Worm (Caenorhabditis elegans): Measurements from ENCODE around the gene srh-125.

srh-125 gene

DNA sequence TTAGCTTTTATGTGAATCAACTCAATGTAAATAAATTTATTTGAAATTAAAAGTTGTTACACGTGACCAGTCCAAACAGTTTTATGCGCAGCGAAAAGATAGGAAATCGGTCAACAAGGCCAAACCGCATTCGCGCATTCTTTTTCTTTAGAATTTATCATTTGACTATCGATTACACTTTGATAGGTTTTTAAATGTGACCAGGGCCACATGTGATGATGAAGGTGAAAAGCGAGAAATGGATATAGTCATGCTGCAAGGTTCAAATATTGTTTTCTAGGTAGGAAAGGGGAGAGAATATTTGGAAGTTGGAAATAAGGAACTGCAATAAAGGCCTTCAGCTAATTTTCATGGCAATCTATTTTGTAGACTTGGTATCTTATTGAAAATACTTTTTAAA, 39.8 kb downstream of the srh-125 start (continued):
- TF ChIP-seq ztf-22 (GFP tag; optimal IDR thresholded peaks at IDR 0.05) (no peak), T07F8.4 (tag; optimal IDR thresholded peaks at IDR 0.05) (no peak), ceh-27 (GFP tag; optimal IDR thresholded peaks at IDR 0.05) (no peak), Y95B8A.8 (GFP tag; IDR thresholded peaks at IDR 0.05) (no peak), mcd-1 (GFP tag; IDR thresholded peaks at IDR 0.05) (no peak), bed-2 (GFP tag; IDR thresholded peaks at IDR 0.05) (no peak), D2030.7 (GFP tag; IDR thresholded peaks at IDR 0.05) (no peak), lin-35 (GFP tag; optimal IDR thresholded peaks at IDR 0.05) (no peak), pha-4 (tag; optimal IDR thresholded peaks at IDR 0.05) (no peak), aptf-2 (GFP tag; conservative IDR thresholded peaks at IDR 0.05) (no peak), lin-40 (tag; optimal IDR thresholded peaks at IDR 0.05) (no peak), athp-1 (tag; optimal IDR thresholded peaks at IDR 0.05) (no peak), zfh-2 (GFP tag; conservative IDR thresholded peaks at IDR 0.05) (no peak), madf-10 (tag; optimal IDR thresholded peaks at IDR 0.05) (no peak), nhr-80 (tag; optimal IDR thresholded peaks at IDR 0.05) (no peak), ceh-100 (GFP tag; IDR thresholded peaks at IDR 0.05) (no peak), B0261.1 (tag; optimal IDR thresholded peaks at IDR 0.05) (no peak)

DNA sequence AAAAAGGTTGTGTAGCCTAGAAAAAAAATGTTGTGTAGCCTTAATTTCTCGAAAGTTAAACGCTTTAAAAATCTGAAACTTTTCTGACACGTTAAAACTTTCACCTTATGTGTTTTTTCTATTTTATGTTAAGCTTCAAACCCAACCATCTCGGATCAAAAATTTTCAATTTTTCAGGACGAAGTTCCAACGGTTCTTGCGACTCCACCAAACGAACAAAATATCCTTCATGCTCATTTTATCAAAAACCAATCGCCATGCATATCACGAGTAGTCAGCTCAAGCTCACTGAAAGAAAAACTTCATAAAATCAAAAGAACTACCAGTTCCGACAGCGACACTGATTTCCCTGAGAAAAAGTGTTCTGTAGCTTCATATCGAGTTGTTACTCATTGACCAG, 40.2 kb downstream of the srh-125 start:
- TF ChIP-seq Y53G8AR.9 (GFP tag; conservative IDR thresholded peaks at IDR 0.05) (0 out of 2 replicates have a peak, but pooled peaks have one; percentile 25), sea-2 (GFP tag; IDR thresholded peaks at IDR 0.05) (no peak), C17E4.6 (GFP tag; IDR thresholded peaks at IDR 0.05) (no peak)

DNA sequence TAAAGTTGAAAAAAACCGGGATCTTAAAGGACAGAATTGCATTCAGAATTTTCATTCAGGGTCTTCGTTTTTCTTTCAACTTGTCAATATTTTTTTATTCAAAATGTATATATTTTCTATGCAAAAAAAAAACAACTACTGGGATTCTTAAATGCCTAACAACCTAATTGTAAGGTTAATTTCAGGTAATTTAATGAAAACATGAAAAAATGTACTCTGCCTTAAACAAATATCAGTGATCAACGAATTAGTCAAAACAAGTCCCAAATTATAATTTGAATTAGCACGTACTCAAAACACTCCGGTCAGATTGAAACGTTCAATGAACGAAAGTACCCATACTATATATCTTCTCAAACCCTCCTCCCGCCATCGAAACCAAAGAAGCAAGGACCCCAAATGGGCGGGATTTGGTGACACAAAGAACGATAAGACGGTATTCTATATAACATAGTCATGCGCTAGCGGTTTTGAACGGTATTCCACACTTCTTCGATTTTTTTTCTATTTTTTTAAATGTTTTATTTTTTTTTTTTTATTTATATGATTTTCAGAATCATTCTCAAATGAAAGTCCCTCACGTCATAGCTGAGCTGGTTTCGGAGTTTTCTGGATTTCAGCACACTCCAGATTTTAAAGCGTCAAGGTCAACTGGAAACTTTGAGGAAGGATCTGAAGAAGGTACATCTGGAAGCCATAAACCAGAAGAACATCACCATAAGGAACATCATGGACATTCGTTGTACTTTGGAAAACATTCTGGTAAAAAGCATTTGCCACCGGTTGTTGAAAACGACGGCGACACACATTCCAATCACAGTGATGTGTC, 41.1 kb downstream of the srh-125 start, which contains the start of the genes ddo-2 and F25E5.8:
Gene ddo-2, minus strand, starts transcription at position 330 of the 829 bp plus-strand sequence.
Gene F25E5.8, plus strand, starts transcription at position 555 of the 829 bp plus-strand sequence.
- TF ChIP-seq nfyb-1 (GFP tag; IDR thresholded peaks at IDR 0.05) (0 out of 2 replicates have a peak, but pooled peaks have one; percentile 15), ztf-25 (GFP tag; IDR thresholded peaks at IDR 0.05) (no peak), ama-1 (optimal IDR thresholded peaks at IDR 0.05) (peak; percentile 71), ama-1 (GFP tag; optimal IDR thresholded peaks at IDR 0.05) (no peak), Y79H2A.3 (GFP tag; conservative IDR thresholded peaks at IDR 0.05) (no peak), lin-26 (GFP tag; IDR thresholded peaks at IDR 0.05) (0 out of 2 replicates have a peak, but pooled peaks have one; percentile 18)

DNA sequence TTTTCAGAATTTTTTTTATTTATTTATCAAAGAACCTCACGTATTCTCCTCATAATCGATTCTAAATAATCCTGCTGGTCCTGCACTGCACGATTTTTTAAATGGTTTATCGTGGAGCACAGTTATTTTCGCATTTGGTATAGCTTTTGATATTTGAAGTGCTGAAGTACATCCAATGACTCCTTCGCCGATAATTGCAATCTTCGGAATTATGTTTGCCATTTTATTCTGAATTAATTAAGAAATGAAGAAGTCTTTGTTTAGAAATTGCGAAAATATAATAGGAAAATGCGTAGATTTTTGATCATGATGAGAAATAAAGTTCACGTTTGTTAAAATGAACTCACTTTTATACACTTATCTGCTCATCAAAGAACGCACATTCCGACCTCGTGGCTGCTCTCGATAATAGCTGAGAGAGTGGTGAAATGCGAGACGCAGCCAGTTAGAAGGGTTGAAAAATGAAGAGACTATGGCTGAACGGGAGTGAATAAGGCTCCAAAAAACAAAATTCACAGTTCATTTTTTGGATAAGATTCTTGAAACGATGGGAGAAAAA, 41.8 kb downstream of the srh-125 start:
- TF ChIP-seq aptf-2 (GFP tag; conservative IDR thresholded peaks at IDR 0.05), result no peak
- TF ChIP-seq ceh-27 (GFP tag; optimal IDR thresholded peaks at IDR 0.05), result peak; percentile 52
- peak; percentile 50 for TF ChIP-seq somi-1 (GFP tag; optimal IDR thresholded peaks at IDR 0.05)
- no peak for TF ChIP-seq ceh-40 (GFP tag; IDR thresholded peaks at IDR 0.05)
- TF ChIP-seq madf-3 (GFP tag; IDR thresholded peaks at IDR 0.05), result no peak
- TF ChIP-seq B0336.3 (GFP tag; IDR thresholded peaks at IDR 0.05), result no peak
- no peak for TF ChIP-seq mes-4 (tag; optimal IDR thresholded peaks at IDR 0.05)
- no peak for TF ChIP-seq D2030.7 (GFP tag; IDR thresholded peaks at IDR 0.05)
- TF ChIP-seq mcd-1 (GFP tag; IDR thresholded peaks at IDR 0.05), result 0 out of 2 replicates have a peak, but pooled peaks have one; percentile 6
- 0 out of 2 replicates have a peak, but pooled peaks have one; percentile 30 for TF ChIP-seq K11D2.4 (GFP tag; IDR thresholded peaks at IDR 0.05)
- no peak for TF ChIP-seq nhr-27 (tag; optimal IDR thresholded peaks at IDR 0.05)
- TF ChIP-seq Y53G8AR.9 (GFP tag; conservative IDR thresholded peaks at IDR 0.05), result peak; percentile 36; the same call in 1 of the 2 replicates
- TF ChIP-seq F37B4.10 (GFP tag; IDR thresholded peaks at IDR 0.05), result no peak
- no peak for TF ChIP-seq lin-26 (GFP tag; IDR thresholded peaks at IDR 0.05)
- peak; percentile 67 for TF ChIP-seq ama-1 (optimal IDR thresholded peaks at IDR 0.05)
- TF ChIP-seq ama-1 (GFP tag; optimal IDR thresholded peaks at IDR 0.05), result no peak
- no peak for TF ChIP-seq athp-1 (tag; optimal IDR thresholded peaks at IDR 0.05)
- TF ChIP-seq K12H6.12 (tag; optimal IDR thresholded peaks at IDR 0.05), result peak; percentile 50
- no peak for TF ChIP-seq hlh-12 (tag; optimal IDR thresholded peaks at IDR 0.05)
- 0 out of 2 replicates have a peak, but pooled peaks have one; percentile 29 for TF ChIP-seq Y56A3A.18 (GFP tag; IDR thresholded peaks at IDR 0.05)
- peak; percentile 45 for TF ChIP-seq nhr-80 (tag; optimal IDR thresholded peaks at IDR 0.05)
- peak; percentile 32 for TF ChIP-seq attf-5 (GFP tag; optimal IDR thresholded peaks at IDR 0.05)
- TF ChIP-seq lsy-27 (tag; optimal IDR thresholded peaks at IDR 0.05; ENCODE audit: borderline replicate concordance, insufficient read depth), result no peak
- no peak for TF ChIP-seq snpc-3.4 (tag; optimal IDR thresholded peaks at IDR 0.05)
- no peak for TF ChIP-seq F39B2.1 (GFP tag; IDR thresholded peaks at IDR 0.05)
